Fruit fly (Drosophila melanogaster): ENCODE data around the gene CG34375.

The CG34375 gene

dm6 chr3R:23046529-23046943 is 36.2 kb upstream of the CG34375 start (continued):
- TF ChIP-seq CG12769 (tag; optimal IDR thresholded peaks at IDR 0.05), result peak; percentile 80

dm6 chr3R:23043690-23044089 is 33.3 kb upstream of the CG34375 start, which contains the start of gene CG13837:
CG13837 (plus strand) TSS chr3R:23043990.
- TF ChIP-seq CG3726 (GFP tag; IDR thresholded peaks at IDR 0.05) (no peak), CG3065 (GFP tag; optimal IDR thresholded peaks at IDR 0.05) (peak; percentile 75)

dm6 chr3R:23042746-23043265 is 32.4 kb upstream of the CG34375 start:
- TF ChIP-seq CG2120 (GFP tag; optimal IDR thresholded peaks at IDR 0.05) (no peak), seq (GFP tag; IDR thresholded peaks at IDR 0.05) (no peak), Ptx1 (GFP tag; IDR thresholded peaks at IDR 0.05) (no peak), CG32767 (GFP tag; IDR thresholded peaks at IDR 0.05) (no peak), CG11560 (tag; IDR thresholded peaks at IDR 0.05) (no peak), inv (GFP tag; IDR thresholded peaks at IDR 0.05; ENCODE audit: partially characterized antibody) (no peak), ttk (GFP tag; IDR thresholded peaks at IDR 0.05) (no peak), CG7745 (tag; optimal IDR thresholded peaks at IDR 0.05) (peak; percentile 85), pros (GFP tag; optimal IDR thresholded peaks at IDR 0.05) (peak; percentile 45), twi (tag; optimal IDR thresholded peaks at IDR 0.05) (peak; percentile 97), CG12391 (tag; optimal IDR thresholded peaks at IDR 0.05) (no peak), CG7372 (GFP tag; IDR thresholded peaks at IDR 0.05) (no peak), lbe (GFP tag; optimal IDR thresholded peaks at IDR 0.05) (no peak), CG16813 (GFP tag; IDR thresholded peaks at IDR 0.05; ENCODE audit: partially characterized antibody) (no peak), row (GFP tag; IDR thresholded peaks at IDR 0.05) (no peak), CG1647 (GFP tag; optimal IDR thresholded peaks at IDR 0.05) (no peak), Ets65A (GFP tag) (peak; percentile 1), cg (GFP tag; optimal IDR thresholded peaks at IDR 0.05) (peak; percentile 56), CG7963 (GFP tag; IDR thresholded peaks at IDR 0.05; ENCODE audit: partially characterized antibody) (no peak), phol (tag; optimal IDR thresholded peaks at IDR 0.05) (no peak)

dm6 chr3R:23041941-23042340 is 31.6 kb upstream of the CG34375 start, which contains the start of gene CG13838:
CG13838 (plus strand) TSS chr3R:23042241.
- TF ChIP-seq jumu (GFP tag; optimal IDR thresholded peaks at IDR 0.05) (no peak), tgo (GFP tag; IDR thresholded peaks at IDR 0.05) (no peak), so (GFP tag; IDR thresholded peaks at IDR 0.05) (no peak), Elba2 (GFP tag; optimal IDR thresholded peaks at IDR 0.05) (no peak), CG12744 (GFP tag; optimal IDR thresholded peaks at IDR 0.05) (no peak), CG1602 (GFP tag; optimal IDR thresholded peaks at IDR 0.05) (no peak), CG10267 (tag; optimal IDR thresholded peaks at IDR 0.05) (no peak), D19B (GFP tag; optimal IDR thresholded peaks at IDR 0.05) (no peak), gce (GFP tag; IDR thresholded peaks at IDR 0.05) (no peak)

dm6 chr3R:23038062-23038461 is 27.7 kb upstream of the CG34375 start:
- TF ChIP-seq sens (GFP tag) (peak; percentile 64), CG11723 (GFP tag; optimal IDR thresholded peaks at IDR 0.05) (no peak), CG6175 (GFP tag; IDR thresholded peaks at IDR 0.05) (no peak), twi (tag; optimal IDR thresholded peaks at IDR 0.05) (peak; percentile 86)
